Worm (Caenorhabditis elegans) whole organism, L1 larva: Measurements from ENCODE around the gene F15A4.2.

Experiments
- aha-1 ChIP-seq: fragments of 150-350 bp; optimal IDR thresholded peaks from 2 replicates; lab custom pipeline; 2014; ENCODE audit warnings: missing biosample characterization, missing genetic modification characterization
- alr-1 ChIP-seq: fragments of 200-800 bp; sonication (Bioruptor generic); optimal IDR thresholded peaks from 2 replicates; lab custom pipeline; 2018; ENCODE audit warnings: borderline replicate concordance, mild to moderate bottlenecking, missing genetic modification characterization, missing compliant biosample characterization
- fkh-10 ChIP-seq: sonication (generic microtip); optimal IDR thresholded peaks from 2 replicates; lab custom pipeline; 2017; ENCODE audit warnings: missing biosample characterization, missing genetic modification reagents, missing genetic modification characterization
- fkh-8 ChIP-seq: sonication (generic microtip); optimal IDR thresholded peaks from 2 replicates; lab custom pipeline; 2016; ENCODE audit warnings: mild to moderate bottlenecking, missing genetic modification characterization, missing compliant biosample characterization
- hpl-2 ChIP-seq: fragments of 150-350 bp; optimal IDR thresholded peaks from 2 replicates; lab custom pipeline; 2014; ENCODE audit warnings: missing biosample characterization, missing genetic modification reagents, missing genetic modification characterization
- lin-35 ChIP-seq, 2 experiments: fragments of 150-350 bp; optimal IDR thresholded peaks; 2 replicates each; lab custom pipeline; 2014; ENCODE audit warnings: missing biosample characterization in 2 of 2, missing genetic modification characterization in 2 of 2, missing genetic modification reagents in 2 of 2
- mab-9 ChIP-seq: fragments of 200-800 bp; sonication (Bioruptor generic); IDR thresholded peaks from 2 replicates; pipeline ENCODE4 v1.3.6; 2022; ENCODE audit warnings: missing genetic modification reagents, missing genetic modification characterization, missing compliant biosample characterization
- nhr-28 ChIP-seq: fragments of 150-350 bp; optimal IDR thresholded peaks from 2 replicates; lab custom pipeline; 2014; ENCODE audit warnings: missing biosample characterization, missing genetic modification characterization
- pax-3 ChIP-seq: fragments of 200-800 bp; sonication (Bioruptor generic); optimal IDR thresholded peaks from 2 replicates; lab custom pipeline; 2018; ENCODE audit warnings: mild to moderate bottlenecking, missing genetic modification characterization, moderate library complexity, missing compliant biosample characterization
- rnt-1 ChIP-seq: sonication (generic microtip); optimal IDR thresholded peaks from 2 replicates; lab custom pipeline; 2016; ENCODE audit warnings: mild to moderate bottlenecking, missing genetic modification characterization, moderate library complexity, missing compliant biosample characterization
- snpc-4 ChIP-seq: fragments of 150-350 bp; optimal IDR thresholded peaks from 2 replicates; lab custom pipeline; 2014; ENCODE audit warnings: missing biosample characterization, missing genetic modification characterization
- swsn-7 ChIP-seq: sonication (generic microtip); optimal IDR thresholded peaks from 2 replicates; lab custom pipeline; 2016; ENCODE audit warnings: missing genetic modification characterization, missing compliant biosample characterization
- unc-130 ChIP-seq: fragments of 150-350 bp; optimal IDR thresholded peaks from 2 replicates; lab custom pipeline; 2017; ENCODE audit warnings: missing biosample characterization, missing genetic modification characterization, inconsistent platforms
- unc-86 ChIP-seq: sonication (generic microtip); optimal IDR thresholded peaks from 2 replicates; lab custom pipeline; 2016; ENCODE audit warnings: missing genetic modification characterization, missing compliant biosample characterization
- unc-98 ChIP-seq: fragments of 200-800 bp; sonication (Bioruptor generic); IDR thresholded peaks from 2 replicates; pipeline ENCODE4 v1.3.6; 2022; ENCODE audit warnings: missing genetic modification characterization, missing compliant biosample characterization
- xbp-1 ChIP-seq: sonication (generic microtip); optimal IDR thresholded peaks from 2 replicates; lab custom pipeline; 2016; ENCODE audit warnings: missing genetic modification characterization, missing compliant biosample characterization

Gene F15A4.2

ce11 chrII:12508650-12509049 is 46.3 kb downstream of the F15A4.2 start, which contains the start of gene srh-67:
Gene srh-67 (plus strand): TSS chrII:12508950.
- no peak for TF ChIP-seq unc-86 (tag; lab: Kevin White, UChicago)

- TF ChIP-seq unc-98 (GFP tag; lab: Robert Waterston, UW) (no peak), rnt-1 (tag; lab: Kevin White, UChicago) (no peak), lin-35 (GFP tag; optimal IDR thresholded peaks at IDR 0.05; lab: Kevin White, UChicago) (no peak), alr-1 (tag; lab: Kevin White, UChicago) (no peak), snpc-4 (tag; lab: Kevin White, UChicago) (no peak), fkh-10 (GFP tag; lab: Kevin White, UChicago) (no peak), fkh-8 (tag; lab: Kevin White, UChicago) (no peak), xbp-1 (tag; lab: Kevin White, UChicago) (no peak), aha-1 (tag; lab: Kevin White, UChicago) (no peak), hpl-2 (GFP tag; lab: Kevin White, UChicago) (no peak), nhr-28 (tag; lab: Kevin White, UChicago) (no peak), swsn-7 (tag; lab: Kevin White, UChicago) (no peak), mab-9 (no peak), pax-3 (tag; lab: Kevin White, UChicago) (no peak), unc-130 (no peak)
Observed at ce11 chrII:12511866-12512265, 49.5 kb downstream of the F15A4.2 start, which contains the start of gene srh-73. Gene srh-73 (plus strand): TSS chrII:12512166.
